Worm (Caenorhabditis elegans): ENCODE measurements around the gene cwp-2.

cwp-2 gene

DNA sequence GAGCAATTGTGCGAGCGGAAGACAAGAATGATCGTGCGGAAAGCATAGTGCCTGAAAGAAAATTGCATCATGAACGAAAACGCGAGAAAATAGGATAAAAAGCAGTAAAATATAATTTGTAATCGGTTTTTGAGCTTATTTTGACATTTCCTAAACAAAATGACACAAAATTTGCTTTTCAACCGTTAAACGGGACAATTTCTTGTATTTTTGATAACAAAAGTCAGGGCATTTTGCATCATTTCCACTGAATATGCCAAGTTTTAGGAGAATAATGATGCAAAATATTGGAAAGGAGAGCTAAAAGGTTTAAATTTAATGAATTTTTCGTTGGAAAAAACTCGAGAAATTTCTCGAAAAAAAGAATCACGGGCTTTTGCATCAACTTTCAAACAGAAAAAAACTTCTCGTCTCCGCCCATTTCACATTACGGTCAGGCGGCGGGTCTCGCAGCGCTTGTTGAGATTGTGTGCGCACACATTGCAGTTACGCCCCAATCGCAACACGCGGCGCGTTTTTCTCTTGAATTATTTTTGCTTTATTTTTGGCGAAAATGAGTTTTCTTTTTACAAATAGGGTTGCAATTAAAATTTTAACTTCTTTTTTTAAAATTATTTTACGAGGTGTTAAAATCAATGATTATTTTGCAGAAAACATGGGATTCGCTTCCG lies 15.6 kb downstream of the cwp-2 start, which contains the start of the genes hsp-6 and C37H5.5 (continued):
- TF ChIP-seq tbx-7 (tag; optimal IDR thresholded peaks at IDR 0.05): no peak
- TF ChIP-seq ceh-24 (tag; optimal IDR thresholded peaks at IDR 0.05): no peak
- TF ChIP-seq T23F11.4 (GFP tag; optimal IDR thresholded peaks at IDR 0.05): no peak
- TF ChIP-seq ceh-19 (GFP tag; optimal IDR thresholded peaks at IDR 0.05): no peak
- no peak for TF ChIP-seq hlh-8 (tag; optimal IDR thresholded peaks at IDR 0.05)
- TF ChIP-seq pat-9 (tag; optimal IDR thresholded peaks at IDR 0.05): no peak
- TF ChIP-seq fax-1 (tag; optimal IDR thresholded peaks at IDR 0.05): no peak
- no peak for TF ChIP-seq pqm-1 (tag; optimal IDR thresholded peaks at IDR 0.05)
- no peak for TF ChIP-seq madf-2 (tag; optimal IDR thresholded peaks at IDR 0.05)
- TF ChIP-seq gmeb-2 (tag; optimal IDR thresholded peaks at IDR 0.05): no peak
- TF ChIP-seq nfya-1 (tag; optimal IDR thresholded peaks at IDR 0.05): peak; percentile 84
- no peak for TF ChIP-seq lim-6 (tag; optimal IDR thresholded peaks at IDR 0.05)
- no peak for TF ChIP-seq K02D7.2 (tag; optimal IDR thresholded peaks at IDR 0.05)
- no peak for TF ChIP-seq ceh-9 (tag; optimal IDR thresholded peaks at IDR 0.05)
- TF ChIP-seq lin-11 (tag; optimal IDR thresholded peaks at IDR 0.05): no peak
- peak; percentile 65 for TF ChIP-seq pax-1 (tag; optimal IDR thresholded peaks at IDR 0.05)
- no peak for TF ChIP-seq pha-4 (tag; optimal IDR thresholded peaks at IDR 0.05)
- no peak for TF ChIP-seq C38D4.7 (GFP tag; optimal IDR thresholded peaks at IDR 0.05)
- TF ChIP-seq nhr-11 (tag; optimal IDR thresholded peaks at IDR 0.05): no peak
- no peak for TF ChIP-seq pha-2 (tag; optimal IDR thresholded peaks at IDR 0.05)
- TF ChIP-seq ceh-48 (tag; optimal IDR thresholded peaks at IDR 0.05): no peak
- peak; percentile 39 for TF ChIP-seq ceh-34 (tag; optimal IDR thresholded peaks at IDR 0.05)
- no peak for TF ChIP-seq ceh-45 (GFP tag; IDR thresholded peaks at IDR 0.05)
- TF ChIP-seq pag-3 (tag; optimal IDR thresholded peaks at IDR 0.05; ENCODE audit: borderline replicate concordance): no peak
- TF ChIP-seq K09A11.1 (tag; optimal IDR thresholded peaks at IDR 0.05; ENCODE audit: insufficient read depth): no peak
- TF ChIP-seq eyg-1 (tag; optimal IDR thresholded peaks at IDR 0.05): no peak

ce11 chrV:4823683-4824391 lies 18.6 kb downstream of the cwp-2 start:
- TF ChIP-seq unc-42 (tag; optimal IDR thresholded peaks at IDR 0.05): no peak

- TF ChIP-seq ama-1 (optimal IDR thresholded peaks at IDR 0.05) (no peak), zip-5 (tag; optimal IDR thresholded peaks at IDR 0.05) (no peak)
Observed at ce11 chrV:4823323-4823682, 19.1 kb downstream of the cwp-2 start, which contains the start of gene adss-1. Gene adss-1, minus strand, starts transcription at chrV:4823423.

DNA sequence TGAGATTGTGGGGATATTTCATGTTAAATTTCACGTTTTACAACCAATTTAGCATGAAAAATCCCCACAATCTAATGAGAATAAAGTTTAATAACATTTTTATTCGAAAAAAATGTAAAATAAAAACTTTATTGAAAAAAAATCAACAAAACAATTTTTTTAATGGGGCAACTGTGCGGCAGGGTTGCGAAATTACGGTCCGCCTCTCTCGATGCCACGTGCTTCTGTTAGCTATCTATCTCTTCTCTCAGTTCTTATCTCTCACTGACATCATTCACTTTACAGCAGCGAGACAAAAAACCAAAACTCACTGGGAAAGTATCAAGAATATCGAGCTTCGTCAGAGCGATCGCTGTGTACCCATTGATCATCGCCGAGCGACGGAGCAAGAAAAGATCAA lies 21.8 kb downstream of the cwp-2 start:
- no peak for TF ChIP-seq hlh-8 (tag; optimal IDR thresholded peaks at IDR 0.05)
- TF ChIP-seq nhr-232 (tag; optimal IDR thresholded peaks at IDR 0.05): no peak
- no peak for TF ChIP-seq fkh-6 (tag; optimal IDR thresholded peaks at IDR 0.05)
- no peak for TF ChIP-seq che-1 (tag; optimal IDR thresholded peaks at IDR 0.05)
- no peak for TF ChIP-seq nfya-1 (tag; optimal IDR thresholded peaks at IDR 0.05)
- no peak for TF ChIP-seq ceh-9 (tag; optimal IDR thresholded peaks at IDR 0.05)
- no peak for TF ChIP-seq lin-11 (tag; optimal IDR thresholded peaks at IDR 0.05)
- no peak for TF ChIP-seq ceh-31 (tag; optimal IDR thresholded peaks at IDR 0.05)
- TF ChIP-seq sox-4 (tag; optimal IDR thresholded peaks at IDR 0.05): no peak
- TF ChIP-seq dve-1 (tag; optimal IDR thresholded peaks at IDR 0.05): no peak
- no peak for TF ChIP-seq T23F11.4 (GFP tag; optimal IDR thresholded peaks at IDR 0.05)
- TF ChIP-seq ets-4 (tag; optimal IDR thresholded peaks at IDR 0.05): no peak

Data from whole organism, late embryonic.